Worm (Caenorhabditis elegans): ENCODE data around the gene pbs-1.

ce11 chrIV:1725888-1726287, 16.3 kb upstream of the pbs-1 start, which contains the start of gene K08D12.8:
- TF ChIP-seq lsl-1 (GFP tag; optimal IDR thresholded peaks at IDR 0.05) (no peak), unc-62 (GFP tag; optimal IDR thresholded peaks at IDR 0.05) (no peak), tbx-9 (tag; optimal IDR thresholded peaks at IDR 0.05; ENCODE audit: borderline replicate concordance) (no peak), F37B4.10 (GFP tag; IDR thresholded peaks at IDR 0.05) (no peak), dpff-1 (tag; optimal IDR thresholded peaks at IDR 0.05) (no peak), somi-1 (GFP tag; optimal IDR thresholded peaks at IDR 0.05) (no peak)

Measured in whole organism, young adult.